Worm (Caenorhabditis elegans): ENCODE measurements around the gene ZC239.17.
"Not testable (repeated sequence)": the region's sequence is repeated elsewhere in the genome, so short reads cannot be mapped to it uniquely, and the experiment has no call there.

Gene ZC239.17

DNA sequence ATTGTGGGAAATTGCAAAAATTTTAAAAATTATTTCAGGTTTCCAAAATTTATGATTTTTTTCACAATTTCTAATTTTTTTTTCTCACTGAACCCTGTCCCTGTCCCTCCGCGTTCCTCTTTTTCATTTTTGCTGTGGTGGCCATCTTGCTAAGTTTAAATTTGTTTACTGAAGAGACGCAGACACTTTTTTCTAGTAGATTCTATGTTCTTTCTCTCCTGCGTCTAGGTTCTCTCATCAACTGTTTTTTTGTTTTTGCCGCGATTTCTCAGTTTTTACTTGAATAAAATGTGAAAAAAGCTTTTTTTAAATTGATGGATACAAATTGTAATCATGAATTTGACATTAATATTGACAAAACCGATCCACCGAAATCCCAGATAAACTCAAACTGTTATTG, 16.4 kb downstream of the ZC239.17 start, which contains the start of gene ZC239.6 (continued):
- no peak for TF ChIP-seq zip-4 (GFP tag; optimal IDR thresholded peaks at IDR 0.05)
- TF ChIP-seq ceh-63 (GFP tag; optimal IDR thresholded peaks at IDR 0.05) = no peak
- peak; percentile 46 for TF ChIP-seq nhr-85 (tag)
- peak; percentile 17 for TF ChIP-seq nhr-47 (tag; optimal IDR thresholded peaks at IDR 0.05)
- TF ChIP-seq elt-2 (tag; optimal IDR thresholded peaks at IDR 0.05) = no peak
- TF ChIP-seq ceh-90 (tag; optimal IDR thresholded peaks at IDR 0.05) = no peak

- no peak for TF ChIP-seq ceh-63 (GFP tag; optimal IDR thresholded peaks at IDR 0.05)
- no peak for TF ChIP-seq nhr-11 (tag; optimal IDR thresholded peaks at IDR 0.05)
- no peak for TF ChIP-seq nhr-47 (tag; optimal IDR thresholded peaks at IDR 0.05)
Measured at ce11 chrII:3208679-3209078, 17.0 kb downstream of the ZC239.17 start, which contains the start of gene sdz-35. sdz-35 (minus strand) TSS chrII:3208779.

DNA sequence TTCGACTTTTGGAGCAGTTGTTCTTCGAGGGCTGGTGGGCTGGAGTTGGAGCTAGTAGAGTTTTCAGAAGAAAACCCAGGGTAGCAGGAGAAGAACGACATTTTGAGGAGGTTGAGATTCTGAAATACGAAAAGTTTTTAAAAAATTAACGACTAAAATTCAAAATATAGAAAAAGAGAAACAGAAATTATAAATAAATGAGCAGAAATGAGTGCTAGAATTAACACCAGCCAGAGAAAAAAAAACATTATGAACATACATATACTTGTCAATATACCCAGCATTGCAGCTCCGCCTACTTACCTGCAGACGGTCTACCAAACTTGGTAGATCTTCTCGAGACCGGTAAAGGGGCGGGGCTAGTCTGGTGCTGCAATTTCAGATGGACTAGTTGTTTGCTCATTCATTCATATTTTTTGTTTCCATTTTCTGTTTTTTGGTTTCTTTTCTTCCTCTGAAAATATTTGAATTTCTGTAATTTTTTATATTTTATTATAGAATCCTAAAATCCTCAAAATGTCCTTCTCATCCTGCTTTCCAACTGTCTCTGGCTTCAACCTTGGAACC, 19.2 kb downstream of the ZC239.17 start, which contains the start of the genes ZC239.20 and ZC239.21:
Gene ZC239.20 (minus strand): TSS at position 101 of the 567 bp plus-strand sequence.
Gene ZC239.21 (plus strand): TSS at position 517 of the 567 bp plus-strand sequence.
- no peak for TF ChIP-seq unc-86 (tag; optimal IDR thresholded peaks at IDR 0.05)

DNA sequence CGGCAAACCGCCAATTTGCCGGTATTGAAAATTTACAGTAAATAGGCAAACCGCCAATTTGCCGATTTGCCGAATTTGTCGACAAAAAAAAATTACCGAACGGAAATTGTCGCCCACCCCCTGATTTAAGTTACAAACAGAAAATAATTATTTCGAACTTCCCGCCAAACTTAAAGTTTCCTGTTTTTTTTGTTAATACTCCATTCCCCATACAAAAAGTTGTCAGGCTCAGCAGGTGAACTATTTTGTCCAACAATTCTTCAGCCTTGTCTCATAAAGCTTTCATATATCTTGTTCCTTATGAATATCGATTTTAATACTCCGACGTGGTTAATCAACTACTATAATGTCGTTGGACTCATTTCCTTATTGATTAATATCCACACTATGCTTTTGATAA, 22.3 kb downstream of the ZC239.17 start, which contains the start of gene sri-50:
Gene sri-50 (plus strand): TSS at position 301 of the 400 bp plus-strand sequence.
- TF ChIP-seq grh-1 (GFP tag; IDR thresholded peaks at IDR 0.05) (no peak), sptf-1 (tag; optimal IDR thresholded peaks at IDR 0.05) (no peak), ama-1 (optimal IDR thresholded peaks at IDR 0.05) (no peak), nhr-90 (tag; optimal IDR thresholded peaks at IDR 0.05; ENCODE audit: poor library complexity) (no peak), nhr-71 (tag; optimal IDR thresholded peaks at IDR 0.05) (no peak), mab-9 (GFP tag; IDR thresholded peaks at IDR 0.05) (no peak), hlh-4 (tag; optimal IDR thresholded peaks at IDR 0.05) (no peak), ceh-82 (tag; optimal IDR thresholded peaks at IDR 0.05) (no peak), nhr-85 (tag) (no peak), dpl-1 (GFP tag; optimal IDR thresholded peaks at IDR 0.05) (no peak), unc-62 (GFP tag; optimal IDR thresholded peaks at IDR 0.05) (no peak)

DNA sequence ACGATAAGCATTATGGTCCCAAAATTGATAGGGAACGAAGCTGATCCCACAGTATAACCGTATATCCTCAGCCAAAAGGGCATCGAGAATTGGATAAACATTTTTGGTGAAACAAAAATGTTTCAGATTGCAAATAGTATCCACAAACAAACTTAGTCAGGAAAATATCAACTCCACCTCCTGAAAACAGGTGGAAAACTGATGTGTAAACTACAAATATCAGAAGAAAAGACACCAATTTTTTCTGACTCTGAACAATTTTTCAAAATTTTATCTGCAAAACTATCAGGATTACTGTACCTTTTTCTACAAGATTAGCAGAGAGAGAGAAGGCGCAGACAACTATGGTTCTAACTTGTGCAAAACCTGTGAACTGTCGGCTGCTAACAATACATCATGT, 23.2 kb downstream of the ZC239.17 start, which contains the start of gene sri-53:
Gene sri-53 (minus strand): TSS at position 101 of the 400 bp plus-strand sequence.
- no peak for TF ChIP-seq ceh-82 (tag; optimal IDR thresholded peaks at IDR 0.05)
- TF ChIP-seq lsy-2 (tag; optimal IDR thresholded peaks at IDR 0.05) = no peak
- no peak for TF ChIP-seq hlh-4 (tag; optimal IDR thresholded peaks at IDR 0.05)
- no peak for TF ChIP-seq nhr-71 (tag; optimal IDR thresholded peaks at IDR 0.05)
- no peak for TF ChIP-seq dpl-1 (GFP tag; optimal IDR thresholded peaks at IDR 0.05)
- no peak for TF ChIP-seq lin-39 (tag; optimal IDR thresholded peaks at IDR 0.05)
- TF ChIP-seq vab-15 (tag; optimal IDR thresholded peaks at IDR 0.05) = no peak
- no peak for TF ChIP-seq egl-13 (tag; optimal IDR thresholded peaks at IDR 0.05)
- no peak for TF ChIP-seq pax-3 (tag; optimal IDR thresholded peaks at IDR 0.05)
- TF ChIP-seq nhr-12 (tag; optimal IDR thresholded peaks at IDR 0.05) = no peak
- no peak for TF ChIP-seq ceh-63 (GFP tag; optimal IDR thresholded peaks at IDR 0.05)
- no peak for TF ChIP-seq aha-1 (tag; optimal IDR thresholded peaks at IDR 0.05)
- no peak for TF ChIP-seq mep-1 (tag; optimal IDR thresholded peaks at IDR 0.05)

DNA sequence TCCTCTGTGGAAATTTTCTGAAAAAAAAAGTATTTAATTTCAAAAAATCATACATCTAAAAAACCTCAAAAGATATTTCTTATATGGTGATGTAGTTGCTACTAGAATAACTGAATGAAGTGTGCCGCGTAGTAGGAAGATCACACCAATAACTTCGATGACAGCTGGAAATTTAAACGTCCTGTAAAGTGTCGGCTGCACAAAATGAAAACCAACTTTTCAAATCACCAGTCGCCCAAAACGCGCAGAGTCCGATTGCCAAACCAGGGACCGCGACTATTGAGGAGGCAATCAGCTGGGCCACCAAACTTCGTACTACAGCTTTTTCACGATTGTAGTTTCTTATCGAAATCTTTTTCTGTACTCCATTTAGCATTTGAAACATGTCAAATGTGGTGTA, 24.4 kb downstream of the ZC239.17 start, which contains the start of gene sri-48:
Gene sri-48 (minus strand): TSS at position 101 of the 400 bp plus-strand sequence.
- TF ChIP-seq aly-2 (tag; optimal IDR thresholded peaks at IDR 0.05); hpl-2 (GFP tag; optimal IDR thresholded peaks at IDR 0.05); nhr-47 (tag; optimal IDR thresholded peaks at IDR 0.05): not testable (repeated sequence)

- no peak for TF ChIP-seq ets-5 (GFP tag; IDR thresholded peaks at IDR 0.05)
- TF ChIP-seq fos-1 (tag; optimal IDR thresholded peaks at IDR 0.05) = no peak
- no peak for TF ChIP-seq nhr-77 (tag; optimal IDR thresholded peaks at IDR 0.05)
- TF ChIP-seq ceh-63 (GFP tag; optimal IDR thresholded peaks at IDR 0.05) = no peak
- TF ChIP-seq hlh-17 (GFP tag; optimal IDR thresholded peaks at IDR 0.05; ENCODE audit: borderline replicate concordance) = no peak
- no peak for TF ChIP-seq blmp-1 (tag; optimal IDR thresholded peaks at IDR 0.05)
- TF ChIP-seq lsy-2 (tag; optimal IDR thresholded peaks at IDR 0.05) = no peak
Measured at ce11 chrII:3198998-3199397, 26.7 kb downstream of the ZC239.17 start, which contains the start of gene sri-51. sri-51 (minus strand) TSS chrII:3199098.
